Worm (Caenorhabditis elegans) whole organism, young adult: ENCODE results near the gene Y37E11AL.2.

ENCODE experiments used
- B0019.2 ChIP-seq: fragments of 200-800 bp; sonication (Bioruptor generic); conservative IDR thresholded peaks from 2 replicates; pipeline ENCODE4 v1.3.6; 2022; ENCODE audit warnings: missing genetic modification reagents, missing genetic modification characterization, missing compliant biosample characterization
- B0261.1 ChIP-seq: sonication (generic microtip); optimal IDR thresholded peaks from 2 replicates; lab custom pipeline; 2016; ENCODE audit warnings: mild to moderate bottlenecking, missing genetic modification characterization, moderate library complexity, missing compliant biosample characterization
- B0336.3 ChIP-seq: fragments of 200-800 bp; sonication (Bioruptor generic); IDR thresholded peaks from 2 replicates; pipeline ENCODE4 v1.3.6; 2022; ENCODE audit warnings: missing genetic modification characterization, missing compliant biosample characterization
- D2030.7 ChIP-seq: fragments of 200-800 bp; sonication (Bioruptor generic); IDR thresholded peaks from 2 replicates; pipeline ENCODE4 v1.3.6; 2022; ENCODE audit warnings: missing genetic modification reagents, missing genetic modification characterization, missing compliant biosample characterization
- F23B12.7 ChIP-seq: sonication (generic microtip); optimal IDR thresholded peaks from 2 replicates; lab custom pipeline; 2017; ENCODE audit warnings: missing genetic modification characterization, mild to moderate bottlenecking, missing compliant biosample characterization, antibody characterized with exemption, moderate library complexity; ENCODE audit not compliant: insufficient read depth
- F57C9.4 ChIP-seq: sonication (generic microtip); optimal IDR thresholded peaks from 2 replicates; lab custom pipeline; 2017; ENCODE audit warnings: mild to moderate bottlenecking, missing genetic modification characterization, missing compliant biosample characterization
- Y67H2A.10 ChIP-seq: fragments of 200-800 bp; sonication (Bioruptor generic); conservative IDR thresholded peaks from 2 replicates; pipeline ENCODE4 v1.3.6; 2022; ENCODE audit warnings: missing genetic modification reagents, missing genetic modification characterization, missing compliant biosample characterization
- athp-1 ChIP-seq: sonication (generic microtip); optimal IDR thresholded peaks from 2 replicates; lab custom pipeline; 2017; ENCODE audit warnings: mild to moderate bottlenecking, missing genetic modification characterization, missing compliant biosample characterization
- attf-3 ChIP-seq: fragments of 200-800 bp; sonication (Bioruptor generic); conservative IDR thresholded peaks from 2 replicates; pipeline ENCODE4 v1.3.6; 2022; ENCODE audit warnings: missing genetic modification reagents, missing genetic modification characterization, missing compliant biosample characterization
- attf-5 ChIP-seq: fragments of 200-800 bp; sonication (Bioruptor generic); optimal IDR thresholded peaks from 2 replicates; lab custom pipeline; 2018; ENCODE audit warnings: mild to moderate bottlenecking, missing genetic modification characterization, missing compliant biosample characterization
- cebp-1 ChIP-seq, 2 experiments: fragments of 200-800 bp in 1 of 2; sonication (Bioruptor generic) in 1 of 2; sonication (generic microtip) in 1 of 2; IDR thresholded peaks in 1 of 2; optimal IDR thresholded peaks in 1 of 2; 2 replicates each; pipeline versions ENCODE4 v1.3.6 to Lab custom; 2017 to 2022; ENCODE audit warnings: missing compliant biosample characterization in 2 of 2, missing genetic modification characterization in 2 of 2, mild to moderate bottlenecking in 1 of 2, missing genetic modification reagents in 1 of 2, moderate library complexity in 1 of 2
- cebp-2 ChIP-seq: fragments of 200-800 bp; sonication (Bioruptor generic); IDR thresholded peaks from 2 replicates; pipeline ENCODE4 v1.3.6; 2022; ENCODE audit warnings: missing genetic modification characterization, missing compliant biosample characterization
- ceh-40 ChIP-seq: fragments of 200-800 bp; sonication (Bioruptor generic); IDR thresholded peaks from 2 replicates; pipeline ENCODE4 v1.3.6; 2022; ENCODE audit warnings: missing genetic modification characterization, missing compliant biosample characterization
- chd-7 ChIP-seq: sonication (generic microtip); optimal IDR thresholded peaks from 2 replicates; lab custom pipeline; 2016; ENCODE audit warnings: mild to moderate bottlenecking, missing genetic modification characterization, moderate library complexity, missing compliant biosample characterization
- egl-44 ChIP-seq: fragments of 200-800 bp; sonication (Bioruptor generic); IDR thresholded peaks from 2 replicates; pipeline ENCODE4 v1.3.6; 2022; ENCODE audit warnings: missing genetic modification reagents, missing genetic modification characterization, missing compliant biosample characterization
- ekl-4 ChIP-seq: fragments of 200-800 bp; sonication (Bioruptor generic); IDR thresholded peaks from 2 replicates; pipeline ENCODE4 v1.3.6; 2022; ENCODE audit warnings: missing genetic modification reagents, missing genetic modification characterization, missing compliant biosample characterization
- ets-4 ChIP-seq: fragments of 200-800 bp; sonication (Bioruptor generic); optimal IDR thresholded peaks from 2 replicates; lab custom pipeline; 2018; ENCODE audit warnings: mild to moderate bottlenecking, missing genetic modification characterization, missing compliant biosample characterization
- him-1 ChIP-seq: sonication (generic microtip); optimal IDR thresholded peaks from 2 replicates; lab custom pipeline; 2016; ENCODE audit warnings: missing genotype, missing genetic modification reagents, missing genetic modification characterization, missing compliant biosample characterization
- hmg-1.2 ChIP-seq: fragments of 200-800 bp; sonication (Bioruptor generic); IDR thresholded peaks from 2 replicates; pipeline ENCODE4 v1.3.6; 2022; ENCODE audit warnings: missing genetic modification reagents, missing genetic modification characterization, missing compliant biosample characterization
- hmg-20 ChIP-seq: fragments of 200-800 bp; sonication (Bioruptor generic); IDR thresholded peaks from 2 replicates; pipeline ENCODE4 v1.3.6; 2022; ENCODE audit warnings: missing genetic modification reagents, missing genetic modification characterization, missing compliant biosample characterization
- hsf-1 ChIP-seq: fragments of 200-800 bp; sonication (Bioruptor generic); IDR thresholded peaks from 2 replicates; pipeline ENCODE4 v1.3.6; 2022; ENCODE audit warnings: missing genetic modification reagents, missing genetic modification characterization, missing compliant biosample characterization
- lin-26 ChIP-seq: fragments of 200-800 bp; sonication (Bioruptor generic); IDR thresholded peaks from 2 replicates; pipeline ENCODE4 v1.3.6; 2022; ENCODE audit warnings: missing genetic modification reagents, missing genetic modification characterization, missing compliant biosample characterization
- lin-54 ChIP-seq: fragments of 200-800 bp; sonication (Bioruptor generic); optimal IDR thresholded peaks from 2 replicates; lab custom pipeline; 2018; ENCODE audit warnings: mild to moderate bottlenecking, missing genetic modification characterization, missing compliant biosample characterization
- lir-1 ChIP-seq: fragments of 200-800 bp; sonication (Bioruptor generic); conservative IDR thresholded peaks from 2 replicates; pipeline ENCODE4 v1.3.6; 2022; ENCODE audit warnings: missing genetic modification reagents, missing genetic modification characterization, missing compliant biosample characterization
- lsl-1 ChIP-seq: fragments of 200-800 bp; sonication (Bioruptor generic); optimal IDR thresholded peaks from 2 replicates; lab custom pipeline; 2018; ENCODE audit warnings: mild to moderate bottlenecking, missing genetic modification characterization, moderate library complexity, missing compliant biosample characterization
- madf-6 ChIP-seq: fragments of 200-800 bp; sonication (Bioruptor generic); IDR thresholded peaks from 2 replicates; pipeline ENCODE4 v1.3.6; 2022; ENCODE audit warnings: missing genetic modification reagents, missing genetic modification characterization, missing compliant biosample characterization
- madf-8 ChIP-seq: fragments of 200-800 bp; sonication (Bioruptor generic); conservative IDR thresholded peaks from 2 replicates; pipeline ENCODE4 v1.3.6; 2022; ENCODE audit warnings: missing genetic modification reagents, missing genetic modification characterization, missing compliant biosample characterization
- mel-28 ChIP-seq: sonication (generic microtip); optimal IDR thresholded peaks from 2 replicates; lab custom pipeline; 2016; ENCODE audit warnings: borderline replicate concordance, mild to moderate bottlenecking, missing genetic modification characterization, missing compliant biosample characterization
- mes-4 ChIP-seq: sonication (generic microtip); optimal IDR thresholded peaks from 2 replicates; lab custom pipeline; 2016; ENCODE audit warnings: missing genotype, missing genetic modification characterization, missing compliant biosample characterization
- nhr-27 ChIP-seq: fragments of 200-800 bp; sonication (Bioruptor generic); optimal IDR thresholded peaks from 2 replicates; lab custom pipeline; 2018; ENCODE audit warnings: mild to moderate bottlenecking, missing genetic modification characterization, moderate library complexity, missing compliant biosample characterization
- nhr-80 ChIP-seq: sonication (generic microtip); optimal IDR thresholded peaks from 2 replicates; lab custom pipeline; 2016; ENCODE audit warnings: missing genetic modification characterization, missing compliant biosample characterization
- pbrm-1 ChIP-seq: fragments of 200-800 bp; sonication (Bioruptor generic); IDR thresholded peaks from 2 replicates; pipeline ENCODE4 v1.3.6; 2022; ENCODE audit warnings: missing genetic modification reagents, missing genetic modification characterization, missing compliant biosample characterization
- rcor-1 ChIP-seq: fragments of 200-800 bp; sonication (Bioruptor generic); IDR thresholded peaks from 2 replicates; pipeline ENCODE4 v1.3.6; 2022; ENCODE audit warnings: missing genetic modification reagents, missing genetic modification characterization, missing compliant biosample characterization
- rpc-1 ChIP-seq, 2 experiments: fragments of 150-350 bp in 1 of 2; sonication (generic microtip) in 1 of 2; optimal IDR thresholded peaks; 2 replicates each; lab custom pipeline; 2014 to 2018; ENCODE audit warnings: missing biosample characterization in 1 of 2, missing genetic modification characterization in 1 of 2, missing genetic modification reagents in 1 of 2, missing genotype in 1 of 2
- sea-2 ChIP-seq: fragments of 200-800 bp; sonication (Bioruptor generic); IDR thresholded peaks from 2 replicates; pipeline ENCODE4 v1.3.6; 2022; ENCODE audit warnings: missing genetic modification characterization, missing compliant biosample characterization
- snpc-1.3 ChIP-seq: sonication (generic microtip); optimal IDR thresholded peaks from 2 replicates; lab custom pipeline; 2017; ENCODE audit warnings: missing genetic modification characterization, mild to moderate bottlenecking, missing compliant biosample characterization, antibody characterized with exemption, moderate library complexity, missing genotype, missing genetic modification reagents; ENCODE audit not compliant: insufficient read depth
- snpc-3.4 ChIP-seq: sonication (generic microtip); optimal IDR thresholded peaks from 2 replicates; lab custom pipeline; 2017; ENCODE audit warnings: missing genetic modification characterization, mild to moderate bottlenecking, missing compliant biosample characterization, antibody characterized with exemption, moderate library complexity, missing genotype, missing genetic modification reagents
- somi-1 ChIP-seq: fragments of 200-800 bp; sonication (Bioruptor generic); optimal IDR thresholded peaks from 2 replicates; lab custom pipeline; 2018; ENCODE audit warnings: mild to moderate bottlenecking, missing genetic modification characterization, missing compliant biosample characterization
- tbx-9 ChIP-seq: sonication (generic microtip); optimal IDR thresholded peaks from 2 replicates; lab custom pipeline; 2016; ENCODE audit warnings: borderline replicate concordance, missing genetic modification characterization, inconsistent platforms, missing compliant biosample characterization
- tlf-1 ChIP-seq: fragments of 200-800 bp; sonication (Bioruptor generic); optimal IDR thresholded peaks from 2 replicates; lab custom pipeline; 2018; ENCODE audit warnings: mild to moderate bottlenecking, missing genetic modification characterization, missing compliant biosample characterization
- ztf-6 ChIP-seq: fragments of 200-800 bp; sonication (Bioruptor generic); IDR thresholded peaks from 2 replicates; pipeline ENCODE4 v1.3.6; 2022; ENCODE audit warnings: missing genetic modification reagents, missing genetic modification characterization, missing compliant biosample characterization

The Y37E11AL.2 gene

DNA sequence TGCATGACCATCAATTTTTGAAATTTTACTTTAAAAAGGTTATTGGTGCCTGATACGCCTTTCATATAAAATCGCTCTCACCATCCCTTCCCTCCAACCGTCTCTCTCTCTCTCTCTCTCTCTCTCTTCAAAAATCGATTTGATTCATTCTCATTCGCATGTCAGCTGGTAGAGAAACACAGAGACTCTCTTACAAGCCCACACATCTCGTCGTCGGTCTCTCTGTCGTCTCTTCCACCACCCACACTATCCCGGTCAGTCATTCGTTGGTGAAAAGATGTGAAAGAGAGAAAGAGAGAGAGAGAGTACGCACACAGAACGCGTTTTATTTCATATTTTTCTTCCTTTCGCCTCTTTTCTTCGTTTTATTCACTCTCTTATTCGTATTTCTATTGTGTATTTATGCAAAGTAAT lies 44.1 kb downstream of the Y37E11AL.2 start (continued):
- TF ChIP-seq ztf-6 (GFP tag; lab: Robert Waterston, UW) (no peak), Y67H2A.10 (GFP tag; lab: Robert Waterston, UW) (no peak), F57C9.4 (tag; lab: Kevin White, UChicago) (no peak), somi-1 (GFP tag; lab: Kevin White, UChicago) (peak; percentile 72), sea-2 (GFP tag; lab: Robert Waterston, UW) (no peak), madf-8 (GFP tag; lab: Robert Waterston, UW) (no peak), lin-26 (GFP tag; lab: Robert Waterston, UW) (peak; percentile 70), lin-54 (GFP tag; lab: Kevin White, UChicago) (peak; percentile 28), chd-7 (tag; lab: Kevin White, UChicago) (no peak), B0336.3 (GFP tag; lab: Robert Waterston, UW) (peak; percentile 69; the same call in 1 of the 2 replicates), ceh-40 (GFP tag; lab: Robert Waterston, UW) (no peak), lir-1 (GFP tag; lab: Robert Waterston, UW) (no peak), tlf-1 (GFP tag; lab: Kevin White, UChicago) (no peak), F23B12.7 (tag; lab: Kevin White, UChicago) (peak; percentile 17), lsl-1 (no peak), mel-28 (tag; lab: Kevin White, UChicago) (no peak), nhr-27 (no peak), rcor-1 (GFP tag; lab: Robert Waterston, UW) (peak; percentile 48), cebp-1 (GFP tag; IDR thresholded peaks at IDR 0.05; lab: Robert Waterston, UW) (no peak), cebp-1 (tag; optimal IDR thresholded peaks at IDR 0.05; lab: Kevin White, UChicago) (peak; percentile 79), nhr-80 (tag; lab: Kevin White, UChicago) (peak; percentile 48), snpc-1.3 (no peak), B0261.1 (tag; lab: Kevin White, UChicago) (no peak), hsf-1 (no peak), B0019.2 (GFP tag; lab: Robert Waterston, UW) (no peak), him-1 (tag; lab: Kevin White, UChicago) (no peak), pbrm-1 (no peak; the same call in 1 of the 2 replicates), D2030.7 (GFP tag; lab: Robert Waterston, UW) (no peak), hmg-20 (GFP tag; lab: Robert Waterston, UW) (0 out of 2 replicates have a peak, but pooled peaks have one; percentile 24), attf-3 (no peak), ekl-4 (GFP tag; lab: Robert Waterston, UW) (no peak), tbx-9 (tag; lab: Kevin White, UChicago) (no peak), madf-6 (GFP tag; lab: Robert Waterston, UW) (no peak), mes-4 (tag; lab: Kevin White, UChicago) (no peak), athp-1 (tag; lab: Kevin White, UChicago) (peak; percentile 18), rpc-1 (optimal IDR thresholded peaks at IDR 0.05; lab: Kevin White, UChicago) (no peak), rpc-1 (tag; optimal IDR thresholded peaks at IDR 0.05; lab: Kevin White, UChicago) (no peak), ets-4 (GFP tag; lab: Kevin White, UChicago) (peak; percentile 78), attf-5 (GFP tag; lab: Kevin White, UChicago) (peak; percentile 75), egl-44 (GFP tag; lab: Robert Waterston, UW) (no peak), snpc-3.4 (tag; lab: Kevin White, UChicago) (no peak), cebp-2 (GFP tag; lab: Robert Waterston, UW) (no peak), hmg-1.2 (peak; percentile 87)
- TF ChIP-seq, all 124 proteins: peak for 30
